Worm (Caenorhabditis elegans) whole organism, mixed stage, embryonic: ENCODE results near the gene nca-2.
A peak's percentile ranks its signal among the peaks of the same experiment; 100 is the strongest.

Source experiments
- ceh-83 ChIP-seq: fragments of 200-800 bp; sonication (Bioruptor generic); optimal IDR thresholded peaks from 2 replicates; lab custom pipeline; 2018; ENCODE audit warnings: mild to moderate bottlenecking, missing genetic modification characterization, missing compliant biosample characterization
- elt-1 ChIP-seq: sonication (generic microtip); optimal IDR thresholded peaks from 2 replicates; lab custom pipeline; 2017; ENCODE audit warnings: missing genetic modification characterization, mild to moderate bottlenecking, missing compliant biosample characterization, antibody characterized with exemption, moderate library complexity, borderline replicate concordance; ENCODE audit not compliant: insufficient read depth
- lsy-2 ChIP-seq: fragments of 150-350 bp; optimal IDR thresholded peaks from 2 replicates; lab custom pipeline; 2014; ENCODE audit warnings: missing biosample characterization, missing genetic modification characterization
- nhr-28 ChIP-seq: fragments of 150-350 bp; optimal IDR thresholded peaks from 2 replicates; lab custom pipeline; 2014; ENCODE audit warnings: missing biosample characterization, missing genetic modification characterization
- pha-4 ChIP-seq: fragments of 150-350 bp; optimal IDR thresholded peaks from 2 replicates; lab custom pipeline; 2018; ENCODE audit warnings: missing biosample characterization, missing genetic modification reagents, missing genetic modification characterization
- unc-39 ChIP-seq: fragments of 150-350 bp; optimal IDR thresholded peaks from 2 replicates; lab custom pipeline; 2014; ENCODE audit warnings: missing biosample characterization, missing genetic modification characterization

- TF ChIP-seq nhr-28 (tag; lab: Kevin White, UChicago) (no peak), elt-1 (tag; lab: Kevin White, UChicago) (no peak), unc-39 (tag; lab: Kevin White, UChicago) (no peak), pha-4 (tag; lab: Kevin White, UChicago) (no peak), ceh-83 (peak; percentile 49), lsy-2 (tag; lab: Kevin White, UChicago) (no peak)
Observed at ce11 chrIII:5027219-5027618, 61.8 kb downstream of the nca-2 start.
